Fruit fly (Drosophila melanogaster) Kc167 (cell line): ENCODE results near the gene CG4461.

Experiments
- Myc ChIP-seq: fragments of >200 bp; optimal IDR thresholded peaks from 2 replicates; lab custom pipeline; 2017; ENCODE audit warnings: missing external identifiers
- psq ChIP-seq: fragments of >200 bp; optimal IDR thresholded peaks from 2 replicates; lab custom pipeline; 2017; ENCODE audit warnings: missing external identifiers
- ttk ChIP-seq: sonication (Bioruptor generic); optimal IDR thresholded peaks from 2 replicates; lab custom pipeline; 2017; ENCODE audit warnings: missing external identifiers

dm6 chr3L:9360217-9360692 lies 15.0 kb upstream of the CG4461 start, which contains the start of gene Pdxk:
- TF ChIP-seq psq, result no peak
- no peak for TF ChIP-seq Myc (lab: Kevin White, UChicago)
- no peak for TF ChIP-seq ttk (lab: Kevin White, UChicago)
